Worm (Caenorhabditis elegans) whole organism, L1 larva: Measurements from ENCODE around the gene cest-35.2.
A peak's percentile ranks its signal among the peaks of the same experiment; 100 is the strongest.

Experiments used
- C04F5.9 ChIP-seq: sonication (generic microtip); optimal IDR thresholded peaks from 2 replicates; lab custom pipeline; 2016; ENCODE audit warnings: missing genetic modification characterization, missing compliant biosample characterization
- C16A3.4 ChIP-seq: fragments of 150-350 bp; optimal IDR thresholded peaks from 2 replicates; lab custom pipeline; 2014; ENCODE audit warnings: missing biosample characterization, missing genetic modification characterization
- aly-2 ChIP-seq: fragments of 150-350 bp; optimal IDR thresholded peaks from 2 replicates; lab custom pipeline; 2014; ENCODE audit warnings: missing biosample characterization, missing genetic modification characterization
- ama-1 ChIP-seq: fragments of 150-350 bp; optimal IDR thresholded peaks from 2 replicates; lab custom pipeline; 2014
- blmp-1 ChIP-seq: fragments of 150-350 bp; optimal IDR thresholded peaks from 2 replicates; lab custom pipeline; 2014; ENCODE audit warnings: missing biosample characterization, missing genetic modification characterization
- ceh-8 ChIP-seq: fragments of 200-800 bp; sonication (Bioruptor generic); optimal IDR thresholded peaks from 2 replicates; lab custom pipeline; 2018; ENCODE audit warnings: mild to moderate bottlenecking, missing genetic modification characterization, moderate library complexity, missing compliant biosample characterization
- ceh-82 ChIP-seq, 3 experiments: fragments of 150-350 bp in 1 of 3; sonication (generic microtip) in 2 of 3; optimal IDR thresholded peaks; 2 replicates each; lab custom pipeline; 2014 to 2017; ENCODE audit warnings: missing biosample characterization in 3 of 3, missing genetic modification characterization in 3 of 3
- ceh-90 ChIP-seq: sonication (generic microtip); optimal IDR thresholded peaks from 2 replicates; lab custom pipeline; 2016; ENCODE audit warnings: missing genetic modification characterization, missing compliant biosample characterization
- dpl-1 ChIP-seq, 3 experiments: fragments of 150-350 bp in 2 of 3; sonication (generic microtip) in 1 of 3; optimal IDR thresholded peaks; 2 replicates each; lab custom pipeline; 2014 to 2017; ENCODE audit warnings: missing biosample characterization in 3 of 3, missing genetic modification characterization in 3 of 3, missing genetic modification reagents in 3 of 3
- efl-1 ChIP-seq, 4 experiments: fragments of 150-350 bp; optimal IDR thresholded peaks in 3 of 4; peaks in 1 of 4; 1 replicate in 1 of 4; 2 replicates in 3 of 4; lab custom pipeline; 2014; ENCODE audit warnings: missing biosample characterization in 2 of 4, missing genetic modification characterization in 2 of 4, missing genetic modification reagents in 2 of 4
- efl-3 ChIP-seq: fragments of 200-800 bp; sonication (Bioruptor generic); optimal IDR thresholded peaks from 2 replicates; lab custom pipeline; 2018; ENCODE audit warnings: mild to moderate bottlenecking, missing genetic modification characterization, missing compliant biosample characterization
- egl-13 ChIP-seq: sonication (generic microtip); optimal IDR thresholded peaks from 2 replicates; lab custom pipeline; 2016; ENCODE audit warnings: missing genotype, missing genetic modification reagents, missing genetic modification characterization, missing compliant biosample characterization
- egl-27 ChIP-seq, 2 experiments: fragments of 150-350 bp in 1 of 2; sonication (generic microtip); optimal IDR thresholded peaks; 3 replicates each; lab custom pipeline; 2017 to 2018; ENCODE audit warnings: missing biosample characterization in 2 of 2, missing genetic modification characterization in 2 of 2, missing genetic modification reagents in 2 of 2
- elt-2 ChIP-seq: sonication (generic microtip); optimal IDR thresholded peaks from 2 replicates; lab custom pipeline; 2016; ENCODE audit warnings: missing genetic modification characterization, mild to moderate bottlenecking, inconsistent platforms, missing compliant biosample characterization, missing genetic modification reagents
- elt-3 ChIP-seq, 6 experiments: fragments of 150-350 bp in 1 of 6; sonication (generic microtip); optimal IDR thresholded peaks; 2 replicates each; lab custom pipeline; 2017 to 2018; ENCODE audit warnings: missing biosample characterization in 6 of 6, missing genetic modification characterization in 6 of 6, inconsistent platforms in 1 of 6
- fkh-10 ChIP-seq: sonication (generic microtip); optimal IDR thresholded peaks from 2 replicates; lab custom pipeline; 2017; ENCODE audit warnings: missing biosample characterization, missing genetic modification reagents, missing genetic modification characterization
- fkh-4 ChIP-seq: sonication (generic microtip); optimal IDR thresholded peaks from 2 replicates; lab custom pipeline; 2016; ENCODE audit warnings: missing compliant biosample characterization, missing genetic modification characterization, borderline replicate concordance
- grh-1 ChIP-seq: fragments of 200-800 bp; sonication (Bioruptor generic); IDR thresholded peaks from 2 replicates; pipeline ENCODE4 v1.3.6; 2022; ENCODE audit warnings: missing genetic modification reagents, missing genetic modification characterization, missing compliant biosample characterization
- jun-1 ChIP-seq: fragments of 150-350 bp; optimal IDR thresholded peaks from 2 replicates; lab custom pipeline; 2014; ENCODE audit warnings: missing biosample characterization, missing genetic modification reagents, missing genetic modification characterization
- lin-14 ChIP-seq: fragments of 200-800 bp; sonication (Bioruptor generic); optimal IDR thresholded peaks from 2 replicates; lab custom pipeline; 2018; ENCODE audit warnings: mild to moderate bottlenecking, missing genetic modification characterization, moderate library complexity, missing compliant biosample characterization
- lin-15B ChIP-seq: fragments of 150-350 bp; sonication (generic microtip); optimal IDR thresholded peaks from 3 replicates; lab custom pipeline; 2014; ENCODE audit warnings: missing biosample characterization, missing genetic modification characterization
- lin-35 ChIP-seq, 2 experiments: fragments of 150-350 bp; optimal IDR thresholded peaks; 2 replicates each; lab custom pipeline; 2014; ENCODE audit warnings: missing biosample characterization in 2 of 2, missing genetic modification characterization in 2 of 2, missing genetic modification reagents in 2 of 2
- lin-39 ChIP-seq: fragments of 150-350 bp; optimal IDR thresholded peaks from 2 replicates; lab custom pipeline; 2014; ENCODE audit warnings: missing biosample characterization, missing genetic modification reagents, missing genetic modification characterization
- lsy-2 ChIP-seq, 2 experiments: fragments of 150-350 bp; optimal IDR thresholded peaks; 2 replicates each; lab custom pipeline; 2014; ENCODE audit warnings: missing biosample characterization in 2 of 2, missing genetic modification characterization in 2 of 2
- mab-9 ChIP-seq: fragments of 200-800 bp; sonication (Bioruptor generic); IDR thresholded peaks from 2 replicates; pipeline ENCODE4 v1.3.6; 2022; ENCODE audit warnings: missing genetic modification reagents, missing genetic modification characterization, missing compliant biosample characterization
- mdl-1 ChIP-seq, 2 experiments: fragments of 150-350 bp; optimal IDR thresholded peaks; 2 replicates each; lab custom pipeline; 2014 to 2017; ENCODE audit warnings: missing biosample characterization in 2 of 2, missing genetic modification characterization in 2 of 2, inconsistent platforms in 1 of 2
- mef-2 ChIP-seq: fragments of 150-350 bp; optimal IDR thresholded peaks from 2 replicates; lab custom pipeline; 2014; ENCODE audit warnings: missing biosample characterization, missing genetic modification characterization
- nhr-19 ChIP-seq: fragments of 200-800 bp; sonication (Bioruptor generic); conservative IDR thresholded peaks from 2 replicates; pipeline ENCODE4 v1.3.6; 2022; ENCODE audit warnings: missing genetic modification characterization, missing compliant biosample characterization
- nhr-20 ChIP-seq: sonication (generic microtip); optimal IDR thresholded peaks from 2 replicates; lab custom pipeline; 2016; ENCODE audit warnings: mild to moderate bottlenecking, missing genetic modification characterization, missing compliant biosample characterization
- nhr-237 ChIP-seq: fragments of 150-350 bp; optimal IDR thresholded peaks from 2 replicates; lab custom pipeline; 2014; ENCODE audit warnings: missing biosample characterization, missing genetic modification characterization
- nhr-77 ChIP-seq: fragments of 150-350 bp; optimal IDR thresholded peaks from 2 replicates; lab custom pipeline; 2014; ENCODE audit warnings: missing biosample characterization, missing genetic modification characterization
- nhr-85 ChIP-seq: sonication (generic microtip); peaks from one replicate; lab custom pipeline; 2016; ENCODE audit warnings: missing genetic modification characterization, inconsistent platforms, missing compliant biosample characterization
- pag-3 ChIP-seq: sonication (generic microtip); optimal IDR thresholded peaks from 2 replicates; lab custom pipeline; 2017; ENCODE audit warnings: missing genetic modification characterization, mild to moderate bottlenecking, missing compliant biosample characterization, antibody characterized with exemption, borderline replicate concordance; ENCODE audit not compliant: insufficient read depth
- pax-3 ChIP-seq: fragments of 200-800 bp; sonication (Bioruptor generic); optimal IDR thresholded peaks from 2 replicates; lab custom pipeline; 2018; ENCODE audit warnings: mild to moderate bottlenecking, missing genetic modification characterization, moderate library complexity, missing compliant biosample characterization
- skn-1 ChIP-seq: fragments of 150-350 bp; optimal IDR thresholded peaks from 2 replicates; lab custom pipeline; 2014; ENCODE audit warnings: missing biosample characterization, missing genetic modification characterization
- snu-23 ChIP-seq: sonication (generic microtip); optimal IDR thresholded peaks from 2 replicates; lab custom pipeline; 2016; ENCODE audit warnings: missing genetic modification characterization, missing compliant biosample characterization
- sptf-1 ChIP-seq: fragments of 150-350 bp; optimal IDR thresholded peaks from 2 replicates; lab custom pipeline; 2014; ENCODE audit warnings: missing biosample characterization, missing genetic modification characterization
- sup-37 ChIP-seq: fragments of 200-800 bp; sonication (Bioruptor generic); optimal IDR thresholded peaks from 2 replicates; lab custom pipeline; 2018; ENCODE audit warnings: mild to moderate bottlenecking, missing genetic modification characterization, missing compliant biosample characterization
- tbx-2 ChIP-seq: sonication (generic microtip); optimal IDR thresholded peaks from 2 replicates; lab custom pipeline; 2016; ENCODE audit warnings: missing genetic modification characterization, missing compliant biosample characterization
- tlp-1 ChIP-seq: fragments of 150-350 bp; optimal IDR thresholded peaks from 2 replicates; lab custom pipeline; 2014; ENCODE audit warnings: missing biosample characterization, missing genetic modification characterization
- unc-130 ChIP-seq: fragments of 150-350 bp; optimal IDR thresholded peaks from 2 replicates; lab custom pipeline; 2017; ENCODE audit warnings: missing biosample characterization, missing genetic modification characterization, inconsistent platforms
- unc-30 ChIP-seq: sonication (generic microtip); optimal IDR thresholded peaks from 2 replicates; lab custom pipeline; 2017; ENCODE audit warnings: missing biosample characterization, missing genetic modification characterization
- vab-15 ChIP-seq: sonication (generic microtip); optimal IDR thresholded peaks from 2 replicates; lab custom pipeline; 2017; ENCODE audit warnings: missing genotype, mild to moderate bottlenecking, missing genetic modification characterization, missing compliant biosample characterization
- xbp-1 ChIP-seq: sonication (generic microtip); optimal IDR thresholded peaks from 2 replicates; lab custom pipeline; 2016; ENCODE audit warnings: missing genetic modification characterization, missing compliant biosample characterization
- ztf-11 ChIP-seq, 2 experiments: sonication (generic microtip); optimal IDR thresholded peaks; 2 replicates each; lab custom pipeline; 2016 to 2017; ENCODE audit warnings: missing genetic modification characterization in 2 of 2, missing biosample characterization in 1 of 2, missing compliant biosample characterization in 1 of 2

Gene cest-35.2

ce11 chrV:5274974-5275373 lies 38.0 kb upstream of the cest-35.2 start (continued):
- TF ChIP-seq pax-3 (tag; lab: Kevin White, UChicago) = no peak
- peak; percentile 38 to 61 (median 42) for TF ChIP-seq ceh-82 (tag; optimal IDR thresholded peaks at IDR 0.05; lab: Kevin White, UChicago)
- TF ChIP-seq fkh-4 (tag; lab: Kevin White, UChicago) = no peak
- no peak for TF ChIP-seq ztf-11 (tag; optimal IDR thresholded peaks at IDR 0.05; lab: Kevin White, UChicago)
- TF ChIP-seq efl-3 = no peak
- no peak for TF ChIP-seq mab-9
- no peak for TF ChIP-seq sup-37
- peak; percentile 36 to 68 for TF ChIP-seq lsy-2 (tag; optimal IDR thresholded peaks at IDR 0.05; lab: Kevin White, UChicago)
- no peak for TF ChIP-seq lin-39 (tag; lab: Kevin White, UChicago)
- TF ChIP-seq unc-30 (tag; lab: Kevin White, UChicago) = no peak
- peak; percentile 42 for TF ChIP-seq tbx-2 (tag; lab: Kevin White, UChicago)
- TF ChIP-seq unc-130 = no peak
- peak; percentile 35 for TF ChIP-seq skn-1 (tag; lab: Kevin White, UChicago)
- no peak for TF ChIP-seq nhr-77 (tag; lab: Kevin White, UChicago)
- TF ChIP-seq grh-1 (GFP tag; lab: Robert Waterston, UW) = 0 out of 2 replicates have a peak, but pooled peaks have one; percentile 20

DNA sequence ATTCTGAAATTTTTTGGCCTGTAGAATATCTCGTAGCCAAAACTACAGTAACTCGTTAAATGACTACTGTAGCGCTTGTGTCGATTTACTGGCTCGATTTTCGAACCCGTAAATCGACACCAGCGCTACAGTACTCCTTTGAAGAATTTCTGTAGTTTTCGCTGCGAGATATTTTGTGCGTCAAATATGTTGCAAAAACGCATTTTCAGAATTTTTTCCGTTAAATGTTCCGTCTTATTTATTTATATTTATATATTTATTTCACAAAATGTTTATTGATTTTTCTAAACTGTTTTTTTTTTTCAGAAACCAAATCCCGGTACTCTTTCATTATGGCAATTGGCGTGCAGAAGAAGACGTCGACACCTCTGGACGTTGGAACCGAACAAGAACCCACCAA lies 36.8 kb upstream of the cest-35.2 start, which contains the start of gene natc-2:
Gene natc-2 (plus strand): TSS at position 301 of the 400 bp plus-strand sequence.
- TF ChIP-seq vab-15 (tag; lab: Kevin White, UChicago) (no peak), mef-2 (tag; lab: Kevin White, UChicago) (no peak)

ce11 chrV:5273241-5273640 lies 36.2 kb upstream of the cest-35.2 start:
- TF ChIP-seq efl-1 (optimal IDR thresholded peaks at IDR 0.05; lab: Kevin White, UChicago) = no peak
- peak in 1 of 2 experiments; percentile 57 for TF ChIP-seq efl-1 (GFP tag; optimal IDR thresholded peaks at IDR 0.05 in 1 of 2; lab: Kevin White, UChicago)
- TF ChIP-seq nhr-20 (tag; lab: Kevin White, UChicago) = no peak
- TF ChIP-seq nhr-19 = 0 out of 2 replicates have a peak, but pooled peaks have one; percentile 2
- peak in 1 of 6 experiments; percentile 7 for TF ChIP-seq elt-3 (tag; optimal IDR thresholded peaks at IDR 0.05; lab: Kevin White, UChicago)
- peak; percentile 7 for TF ChIP-seq elt-2
- TF ChIP-seq lin-35 (GFP tag; optimal IDR thresholded peaks at IDR 0.05; lab: Kevin White, UChicago) = peak in 1 of 2 experiments; percentile 1
- no peak for TF ChIP-seq tlp-1 (tag; lab: Kevin White, UChicago)

- TF ChIP-seq xbp-1 (tag; lab: Kevin White, UChicago) = peak; percentile 36
- TF ChIP-seq lin-15B (tag; lab: Kevin White, UChicago) = no peak
- TF ChIP-seq dpl-1 (GFP tag; optimal IDR thresholded peaks at IDR 0.05; lab: Kevin White, UChicago) = no peak
- no peak for TF ChIP-seq nhr-237 (tag; lab: Kevin White, UChicago)
- TF ChIP-seq egl-13 (tag; lab: Kevin White, UChicago) = no peak
- TF ChIP-seq fkh-10 (GFP tag; lab: Kevin White, UChicago) = peak; percentile 12
- no peak for TF ChIP-seq aly-2 (tag; lab: Kevin White, UChicago)
- no peak for TF ChIP-seq vab-15 (tag; lab: Kevin White, UChicago)
- no peak for TF ChIP-seq ama-1 (lab: Kevin White, UChicago)
- no peak for TF ChIP-seq sptf-1 (tag; lab: Kevin White, UChicago)
- no peak for TF ChIP-seq ceh-8
- peak; percentile 1 to 4 for TF ChIP-seq lsy-2 (tag; optimal IDR thresholded peaks at IDR 0.05; lab: Kevin White, UChicago)
- TF ChIP-seq egl-27 (tag; optimal IDR thresholded peaks at IDR 0.05; lab: Kevin White, UChicago) = no peak
- TF ChIP-seq C04F5.9 (tag; lab: Kevin White, UChicago) = no peak
- TF ChIP-seq snu-23 (GFP tag; lab: Kevin White, UChicago) = peak; percentile 74
- no peak for TF ChIP-seq sup-37
- TF ChIP-seq blmp-1 (tag; lab: Kevin White, UChicago) = peak; percentile 9
- no peak for TF ChIP-seq fkh-4 (tag; lab: Kevin White, UChicago)
- TF ChIP-seq mdl-1 (tag; optimal IDR thresholded peaks at IDR 0.05; lab: Kevin White, UChicago) = peak in 1 of 2 experiments; percentile 44
- TF ChIP-seq pag-3 = no peak
- peak; percentile 82 for TF ChIP-seq lin-14
- TF ChIP-seq efl-3 = no peak
- peak; percentile 95 for TF ChIP-seq nhr-85 (tag; lab: Kevin White, UChicago)
- TF ChIP-seq mef-2 (tag; lab: Kevin White, UChicago) = no peak
- TF ChIP-seq jun-1 (tag; lab: Kevin White, UChicago) = no peak
- peak; percentile 43 for TF ChIP-seq C16A3.4
- TF ChIP-seq lin-35 (GFP tag; optimal IDR thresholded peaks at IDR 0.05; lab: Kevin White, UChicago) = peak in 1 of 2 experiments; percentile 40
- no peak for TF ChIP-seq tlp-1 (tag; lab: Kevin White, UChicago)
- TF ChIP-seq ceh-90 (tag; lab: Kevin White, UChicago) = no peak
Observed at ce11 chrV:5272619-5273074, 35.6 kb upstream of the cest-35.2 start.
